Worm (Caenorhabditis elegans) whole organism, L4/young adult: ENCODE measurements around the gene utp-20.

Experiments
- W03F9.2 ChIP-seq: fragments of 150-350 bp; optimal IDR thresholded peaks from 2 replicates; lab custom pipeline; 2014; ENCODE audit warnings: missing biosample characterization, missing genetic modification characterization
- him-1 ChIP-seq: sonication (generic microtip); optimal IDR thresholded peaks from 2 replicates; lab custom pipeline; 2016; ENCODE audit warnings: missing genotype, missing genetic modification reagents, missing genetic modification characterization, missing compliant biosample characterization

DNA sequence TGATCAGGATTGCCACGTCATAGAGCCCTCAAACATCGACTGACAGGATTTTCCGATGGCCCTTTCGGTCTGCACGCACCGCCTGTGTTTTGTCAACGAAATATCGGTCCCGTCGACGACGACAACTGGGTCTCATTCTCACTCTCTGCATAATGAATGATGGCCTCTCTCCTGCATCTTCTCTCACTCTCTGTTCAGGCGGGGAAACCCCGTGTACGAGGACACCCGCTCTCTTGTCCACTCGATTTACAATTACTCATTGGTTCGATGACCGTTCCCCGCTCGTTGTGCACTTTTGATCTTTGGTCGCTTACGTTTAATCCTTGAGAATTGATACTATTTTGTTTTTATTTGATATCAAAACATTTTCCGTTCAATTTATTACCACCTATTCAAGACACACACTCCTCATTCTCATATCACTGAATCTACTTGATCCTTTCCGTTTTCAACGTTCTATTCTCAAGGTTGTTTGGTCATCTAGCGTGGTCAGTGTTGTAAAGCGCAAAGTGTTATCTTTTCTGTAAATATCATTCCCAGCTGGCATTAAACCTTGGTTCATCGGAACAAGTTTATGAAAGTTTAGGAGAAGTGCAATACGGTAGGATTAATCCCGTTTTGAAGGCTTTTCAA is 13.4 kb upstream of the utp-20 start:
- TF ChIP-seq him-1 (tag; lab: Kevin White, UChicago) (no peak), W03F9.2 (tag; lab: Kevin White, UChicago) (no peak)
